Worm (Caenorhabditis elegans): ENCODE measurements around the gene F40G12.2.

DNA sequence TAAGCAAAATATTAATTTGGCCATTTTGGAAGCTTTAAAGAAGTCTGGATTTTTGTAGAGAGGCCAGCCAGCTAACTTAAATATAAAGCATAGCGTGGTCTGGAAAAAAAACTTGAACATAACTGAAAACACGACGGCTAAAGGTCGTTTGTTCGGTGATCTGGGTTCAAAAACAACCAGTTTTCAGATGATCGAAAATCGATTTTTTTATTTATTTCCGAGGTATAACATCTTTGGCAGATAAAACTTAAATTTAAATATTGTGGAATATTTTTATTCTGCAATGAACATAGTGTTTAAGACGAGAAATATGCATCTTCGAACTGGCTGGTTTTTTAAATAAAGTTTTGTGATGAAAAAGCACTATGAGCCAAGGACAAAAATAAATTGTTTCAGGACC lies 7.9 kb upstream of the F40G12.2 start, which contains the start of gene F40G12.4:
- TF ChIP-seq hmbx-1 (tag; optimal IDR thresholded peaks at IDR 0.05) (no peak), scrt-1 (GFP tag; IDR thresholded peaks at IDR 0.05) (no peak), sea-1 (GFP tag; conservative IDR thresholded peaks at IDR 0.05) (no peak), ama-1 (optimal IDR thresholded peaks at IDR 0.05) (no peak), aly-1 (tag; optimal IDR thresholded peaks at IDR 0.05) (no peak), F13C5.2 (tag; optimal IDR thresholded peaks at IDR 0.05) (no peak), ceh-13 (GFP tag; optimal IDR thresholded peaks at IDR 0.05) (no peak), ceh-36 (tag; optimal IDR thresholded peaks at IDR 0.05) (no peak), hnd-1 (tag; optimal IDR thresholded peaks at IDR 0.05) (no peak), flt-1 (GFP tag; IDR thresholded peaks at IDR 0.05) (no peak), tbx-11 (GFP tag; IDR thresholded peaks at IDR 0.05) (no peak), B0310.2 (tag; optimal IDR thresholded peaks at IDR 0.05) (no peak)
